Worm (Caenorhabditis elegans) whole organism, L1 larva: ENCODE results near the gene cyc-2.2.

Experiments
- C16A3.4 ChIP-seq: fragments of 150-350 bp; optimal IDR thresholded peaks from 2 replicates; lab custom pipeline; 2014; ENCODE audit warnings: missing biosample characterization, missing genetic modification characterization
- F16B12.6 ChIP-seq: fragments of 150-350 bp; optimal IDR thresholded peaks from 2 replicates; lab custom pipeline; 2014; ENCODE audit warnings: missing biosample characterization, missing genetic modification characterization
- Y116A8C.19 ChIP-seq: sonication (generic microtip); optimal IDR thresholded peaks from 2 replicates; lab custom pipeline; 2016; ENCODE audit warnings: missing compliant biosample characterization, missing genetic modification characterization, borderline replicate concordance
- aha-1 ChIP-seq: fragments of 150-350 bp; optimal IDR thresholded peaks from 2 replicates; lab custom pipeline; 2014; ENCODE audit warnings: missing biosample characterization, missing genetic modification characterization
- blmp-1 ChIP-seq: fragments of 150-350 bp; optimal IDR thresholded peaks from 2 replicates; lab custom pipeline; 2014; ENCODE audit warnings: missing biosample characterization, missing genetic modification characterization
- ceh-63 ChIP-seq: fragments of 200-800 bp; sonication (Bioruptor generic); optimal IDR thresholded peaks from 2 replicates; lab custom pipeline; 2018; ENCODE audit warnings: mild to moderate bottlenecking, missing genetic modification characterization, missing compliant biosample characterization
- ceh-82 ChIP-seq, 3 experiments: fragments of 150-350 bp in 1 of 3; sonication (generic microtip) in 2 of 3; optimal IDR thresholded peaks; 2 replicates each; lab custom pipeline; 2014 to 2017; ENCODE audit warnings: missing biosample characterization in 3 of 3, missing genetic modification characterization in 3 of 3
- ceh-88 ChIP-seq: fragments of 200-800 bp; sonication (Bioruptor generic); IDR thresholded peaks from 2 replicates; pipeline ENCODE4 v1.3.6; 2022; ENCODE audit warnings: missing genetic modification characterization, missing compliant biosample characterization
- dpl-1 ChIP-seq, 3 experiments: fragments of 150-350 bp in 2 of 3; sonication (generic microtip) in 1 of 3; optimal IDR thresholded peaks; 2 replicates each; lab custom pipeline; 2014 to 2017; ENCODE audit warnings: missing biosample characterization in 3 of 3, missing genetic modification characterization in 3 of 3, missing genetic modification reagents in 3 of 3
- dsc-1 ChIP-seq: sonication (generic microtip); optimal IDR thresholded peaks from 2 replicates; lab custom pipeline; 2016; ENCODE audit warnings: mild to moderate bottlenecking, missing genetic modification characterization, missing compliant biosample characterization
- efl-1 ChIP-seq, 4 experiments: fragments of 150-350 bp; optimal IDR thresholded peaks in 3 of 4; peaks in 1 of 4; 1 replicate in 1 of 4; 2 replicates in 3 of 4; lab custom pipeline; 2014; ENCODE audit warnings: missing biosample characterization in 2 of 4, missing genetic modification characterization in 2 of 4, missing genetic modification reagents in 2 of 4
- efl-3 ChIP-seq: fragments of 200-800 bp; sonication (Bioruptor generic); optimal IDR thresholded peaks from 2 replicates; lab custom pipeline; 2018; ENCODE audit warnings: mild to moderate bottlenecking, missing genetic modification characterization, missing compliant biosample characterization
- egl-27 ChIP-seq, 2 experiments: fragments of 150-350 bp in 1 of 2; sonication (generic microtip); optimal IDR thresholded peaks; 3 replicates each; lab custom pipeline; 2017 to 2018; ENCODE audit warnings: missing biosample characterization in 2 of 2, missing genetic modification characterization in 2 of 2, missing genetic modification reagents in 2 of 2
- elt-3 ChIP-seq, 6 experiments: fragments of 150-350 bp in 1 of 6; sonication (generic microtip); optimal IDR thresholded peaks; 2 replicates each; lab custom pipeline; 2017 to 2018; ENCODE audit warnings: missing biosample characterization in 6 of 6, missing genetic modification characterization in 6 of 6, inconsistent platforms in 1 of 6
- fkh-10 ChIP-seq: sonication (generic microtip); optimal IDR thresholded peaks from 2 replicates; lab custom pipeline; 2017; ENCODE audit warnings: missing biosample characterization, missing genetic modification reagents, missing genetic modification characterization
- fkh-4 ChIP-seq: sonication (generic microtip); optimal IDR thresholded peaks from 2 replicates; lab custom pipeline; 2016; ENCODE audit warnings: missing compliant biosample characterization, missing genetic modification characterization, borderline replicate concordance
- fos-1 ChIP-seq: fragments of 150-350 bp; optimal IDR thresholded peaks from 2 replicates; lab custom pipeline; 2014; ENCODE audit warnings: missing biosample characterization, missing genetic modification characterization
- grh-1 ChIP-seq: fragments of 200-800 bp; sonication (Bioruptor generic); IDR thresholded peaks from 2 replicates; pipeline ENCODE4 v1.3.6; 2022; ENCODE audit warnings: missing genetic modification reagents, missing genetic modification characterization, missing compliant biosample characterization
- hpl-2 ChIP-seq: fragments of 150-350 bp; optimal IDR thresholded peaks from 2 replicates; lab custom pipeline; 2014; ENCODE audit warnings: missing biosample characterization, missing genetic modification reagents, missing genetic modification characterization
- irx-1 ChIP-seq: sonication (generic microtip); optimal IDR thresholded peaks from 2 replicates; lab custom pipeline; 2016; ENCODE audit warnings: missing genetic modification characterization, missing compliant biosample characterization
- jun-1 ChIP-seq: fragments of 150-350 bp; optimal IDR thresholded peaks from 2 replicates; lab custom pipeline; 2014; ENCODE audit warnings: missing biosample characterization, missing genetic modification reagents, missing genetic modification characterization
- lin-14 ChIP-seq: fragments of 200-800 bp; sonication (Bioruptor generic); optimal IDR thresholded peaks from 2 replicates; lab custom pipeline; 2018; ENCODE audit warnings: mild to moderate bottlenecking, missing genetic modification characterization, moderate library complexity, missing compliant biosample characterization
- lin-15B ChIP-seq: fragments of 150-350 bp; sonication (generic microtip); optimal IDR thresholded peaks from 3 replicates; lab custom pipeline; 2014; ENCODE audit warnings: missing biosample characterization, missing genetic modification characterization
- lin-39 ChIP-seq: fragments of 150-350 bp; optimal IDR thresholded peaks from 2 replicates; lab custom pipeline; 2014; ENCODE audit warnings: missing biosample characterization, missing genetic modification reagents, missing genetic modification characterization
- lir-3 ChIP-seq: sonication (generic microtip); optimal IDR thresholded peaks from 2 replicates; lab custom pipeline; 2016; ENCODE audit warnings: mild to moderate bottlenecking, missing genetic modification characterization, moderate library complexity, missing compliant biosample characterization; ENCODE audit not compliant: poor library complexity
- lsy-2 ChIP-seq, 2 experiments: fragments of 150-350 bp; optimal IDR thresholded peaks; 2 replicates each; lab custom pipeline; 2014; ENCODE audit warnings: missing biosample characterization in 2 of 2, missing genetic modification characterization in 2 of 2
- mdl-1 ChIP-seq, 2 experiments: fragments of 150-350 bp; optimal IDR thresholded peaks; 2 replicates each; lab custom pipeline; 2014 to 2017; ENCODE audit warnings: missing biosample characterization in 2 of 2, missing genetic modification characterization in 2 of 2, inconsistent platforms in 1 of 2
- mef-2 ChIP-seq: fragments of 150-350 bp; optimal IDR thresholded peaks from 2 replicates; lab custom pipeline; 2014; ENCODE audit warnings: missing biosample characterization, missing genetic modification characterization
- mep-1 ChIP-seq: fragments of 150-350 bp; optimal IDR thresholded peaks from 2 replicates; lab custom pipeline; 2014; ENCODE audit warnings: missing biosample characterization, missing genetic modification characterization
- nhr-12 ChIP-seq: sonication (generic microtip); optimal IDR thresholded peaks from 2 replicates; lab custom pipeline; 2017; ENCODE audit warnings: missing biosample characterization, missing genetic modification characterization
- nhr-19 ChIP-seq: fragments of 200-800 bp; sonication (Bioruptor generic); conservative IDR thresholded peaks from 2 replicates; pipeline ENCODE4 v1.3.6; 2022; ENCODE audit warnings: missing genetic modification characterization, missing compliant biosample characterization
- nhr-20 ChIP-seq: sonication (generic microtip); optimal IDR thresholded peaks from 2 replicates; lab custom pipeline; 2016; ENCODE audit warnings: mild to moderate bottlenecking, missing genetic modification characterization, missing compliant biosample characterization
- nhr-237 ChIP-seq: fragments of 150-350 bp; optimal IDR thresholded peaks from 2 replicates; lab custom pipeline; 2014; ENCODE audit warnings: missing biosample characterization, missing genetic modification characterization
- nhr-47 ChIP-seq: sonication (generic microtip); optimal IDR thresholded peaks from 2 replicates; lab custom pipeline; 2016; ENCODE audit warnings: mild to moderate bottlenecking, missing genetic modification characterization, moderate library complexity, missing compliant biosample characterization
- nhr-71 ChIP-seq: sonication (generic microtip); optimal IDR thresholded peaks from 2 replicates; lab custom pipeline; 2016; ENCODE audit warnings: mild to moderate bottlenecking, missing genetic modification characterization, moderate library complexity, missing compliant biosample characterization
- nhr-77 ChIP-seq: fragments of 150-350 bp; optimal IDR thresholded peaks from 2 replicates; lab custom pipeline; 2014; ENCODE audit warnings: missing biosample characterization, missing genetic modification characterization
- nhr-85 ChIP-seq: sonication (generic microtip); peaks from one replicate; lab custom pipeline; 2016; ENCODE audit warnings: missing genetic modification characterization, inconsistent platforms, missing compliant biosample characterization
- pax-3 ChIP-seq: fragments of 200-800 bp; sonication (Bioruptor generic); optimal IDR thresholded peaks from 2 replicates; lab custom pipeline; 2018; ENCODE audit warnings: mild to moderate bottlenecking, missing genetic modification characterization, moderate library complexity, missing compliant biosample characterization
- pqm-1 ChIP-seq: sonication (generic microtip); optimal IDR thresholded peaks from 3 replicates; lab custom pipeline; 2017; ENCODE audit warnings: missing biosample characterization, missing genetic modification characterization
- rnt-1 ChIP-seq: sonication (generic microtip); optimal IDR thresholded peaks from 2 replicates; lab custom pipeline; 2016; ENCODE audit warnings: mild to moderate bottlenecking, missing genetic modification characterization, moderate library complexity, missing compliant biosample characterization
- sptf-1 ChIP-seq: fragments of 150-350 bp; optimal IDR thresholded peaks from 2 replicates; lab custom pipeline; 2014; ENCODE audit warnings: missing biosample characterization, missing genetic modification characterization
- swsn-7 ChIP-seq: sonication (generic microtip); optimal IDR thresholded peaks from 2 replicates; lab custom pipeline; 2016; ENCODE audit warnings: missing genetic modification characterization, missing compliant biosample characterization
- tbx-2 ChIP-seq: sonication (generic microtip); optimal IDR thresholded peaks from 2 replicates; lab custom pipeline; 2016; ENCODE audit warnings: missing genetic modification characterization, missing compliant biosample characterization
- tlp-1 ChIP-seq: fragments of 150-350 bp; optimal IDR thresholded peaks from 2 replicates; lab custom pipeline; 2014; ENCODE audit warnings: missing biosample characterization, missing genetic modification characterization
- unc-130 ChIP-seq: fragments of 150-350 bp; optimal IDR thresholded peaks from 2 replicates; lab custom pipeline; 2017; ENCODE audit warnings: missing biosample characterization, missing genetic modification characterization, inconsistent platforms
- unc-30 ChIP-seq: sonication (generic microtip); optimal IDR thresholded peaks from 2 replicates; lab custom pipeline; 2017; ENCODE audit warnings: missing biosample characterization, missing genetic modification characterization
- unc-62 ChIP-seq: fragments of 150-350 bp; optimal IDR thresholded peaks from 2 replicates; lab custom pipeline; 2014; ENCODE audit warnings: missing biosample characterization, missing genetic modification reagents, missing genetic modification characterization

The cyc-2.2 gene

ce11 chrV:12637238-12637690 is 25.2 kb upstream of the cyc-2.2 start, which contains the start of gene F56H9.2 (continued):
- TF ChIP-seq egl-27 (tag; optimal IDR thresholded peaks at IDR 0.05; lab: Kevin White, UChicago) = peak; percentile 66 to 72
- no peak for TF ChIP-seq sptf-1 (tag; lab: Kevin White, UChicago)
- no peak for TF ChIP-seq Y116A8C.19
- peak; percentile 76 for TF ChIP-seq blmp-1
- TF ChIP-seq tbx-2 (tag; lab: Kevin White, UChicago) = peak; percentile 83
- no peak for TF ChIP-seq ceh-63
- no peak for TF ChIP-seq lin-15B (tag; lab: Kevin White, UChicago)
- TF ChIP-seq mdl-1 (tag; optimal IDR thresholded peaks at IDR 0.05; lab: Kevin White, UChicago) = peak in 1 of 2 experiments; percentile 96
- TF ChIP-seq rnt-1 (tag; lab: Kevin White, UChicago) = peak; percentile 88
- peak; percentile 24 to 34 (median 29) for TF ChIP-seq dpl-1 (GFP tag; optimal IDR thresholded peaks at IDR 0.05; lab: Kevin White, UChicago)
- peak; percentile 72 for TF ChIP-seq mep-1 (tag; lab: Kevin White, UChicago)
- TF ChIP-seq unc-130 (tag; lab: Kevin White, UChicago) = peak; percentile 94
- no peak for TF ChIP-seq efl-3 (GFP tag; lab: Kevin White, UChicago)
- TF ChIP-seq grh-1 (GFP tag; lab: Robert Waterston, UW) = peak; percentile 69
- TF ChIP-seq nhr-77 = peak; percentile 58
- peak; percentile 83 for TF ChIP-seq pax-3 (tag; lab: Kevin White, UChicago)
- TF ChIP-seq hpl-2 (GFP tag; lab: Kevin White, UChicago) = no peak
- peak; percentile 62 for TF ChIP-seq jun-1 (tag; lab: Kevin White, UChicago)
- TF ChIP-seq lin-14 (GFP tag; lab: Kevin White, UChicago) = peak; percentile 96
- TF ChIP-seq nhr-19 (GFP tag; lab: Robert Waterston, UW) = peak; percentile 94
- no peak for TF ChIP-seq tlp-1
- peak; percentile 42 for TF ChIP-seq pqm-1 (tag; lab: Kevin White, UChicago)
- TF ChIP-seq lir-3 (tag; lab: Kevin White, UChicago) = peak; percentile 46
- TF ChIP-seq unc-30 (tag; lab: Kevin White, UChicago) = no peak
- no peak for TF ChIP-seq nhr-237 (tag; lab: Kevin White, UChicago)
- no peak for TF ChIP-seq F16B12.6
- TF ChIP-seq swsn-7 = peak; percentile 74
- no peak for TF ChIP-seq nhr-12 (tag; lab: Kevin White, UChicago)
- peak in 2 of 3 experiments; percentile 7 to 51 for TF ChIP-seq ceh-82 (tag; optimal IDR thresholded peaks at IDR 0.05; lab: Kevin White, UChicago)
- no peak for TF ChIP-seq aha-1 (tag; lab: Kevin White, UChicago)
- peak; percentile 59 for TF ChIP-seq irx-1
- TF ChIP-seq, all 84 proteins: peak for 43

- peak; percentile 27 for TF ChIP-seq swsn-7
- TF ChIP-seq nhr-85 (tag; lab: Kevin White, UChicago) = peak; percentile 85
- TF ChIP-seq mef-2 (tag; lab: Kevin White, UChicago) = peak; percentile 60
- no peak for TF ChIP-seq tlp-1
- peak; percentile 91 for TF ChIP-seq nhr-71
- TF ChIP-seq unc-130 (tag; lab: Kevin White, UChicago) = peak; percentile 27
- TF ChIP-seq nhr-19 (GFP tag; lab: Robert Waterston, UW) = peak; percentile 83
- TF ChIP-seq mdl-1 (tag; optimal IDR thresholded peaks at IDR 0.05; lab: Kevin White, UChicago) = peak in 1 of 2 experiments; percentile 3
- TF ChIP-seq fkh-4 (tag; lab: Kevin White, UChicago) = peak; percentile 78
- peak; percentile 22 to 49 for TF ChIP-seq lsy-2 (tag; optimal IDR thresholded peaks at IDR 0.05; lab: Kevin White, UChicago)
- TF ChIP-seq irx-1 = peak; percentile 15
- peak; percentile 82 for TF ChIP-seq nhr-20 (tag; lab: Kevin White, UChicago)
- TF ChIP-seq aha-1 (tag; lab: Kevin White, UChicago) = peak; percentile 33
- TF ChIP-seq tbx-2 (tag; lab: Kevin White, UChicago) = peak; percentile 21
- peak; percentile 54 for TF ChIP-seq lin-39 (tag; lab: Kevin White, UChicago)
- peak; percentile 54 for TF ChIP-seq blmp-1
- peak; percentile 87 for TF ChIP-seq lin-14 (GFP tag; lab: Kevin White, UChicago)
- TF ChIP-seq rnt-1 (tag; lab: Kevin White, UChicago) = peak; percentile 88
- TF ChIP-seq dsc-1 = peak; percentile 93
- peak in 2 of 6 experiments; percentile 13 to 39 for TF ChIP-seq elt-3 (tag; optimal IDR thresholded peaks at IDR 0.05; lab: Kevin White, UChicago)
- TF ChIP-seq dpl-1 (GFP tag; optimal IDR thresholded peaks at IDR 0.05; lab: Kevin White, UChicago) = no peak
- no peak for TF ChIP-seq fos-1 (tag; lab: Kevin White, UChicago)
- peak; percentile 12 for TF ChIP-seq nhr-47 (tag; lab: Kevin White, UChicago)
- TF ChIP-seq ceh-88 (GFP tag; lab: Robert Waterston, UW) = no peak
- no peak for TF ChIP-seq efl-1 (optimal IDR thresholded peaks at IDR 0.05; lab: Kevin White, UChicago)
- TF ChIP-seq efl-1 (GFP tag; optimal IDR thresholded peaks at IDR 0.05 in 1 of 2; lab: Kevin White, UChicago) = peak in 1 of 2 experiments; percentile 36
- TF ChIP-seq fkh-10 (GFP tag; lab: Kevin White, UChicago) = no peak
- TF ChIP-seq C16A3.4 (tag; lab: Kevin White, UChicago) = peak; percentile 23
- no peak for TF ChIP-seq nhr-237 (tag; lab: Kevin White, UChicago)
- no peak for TF ChIP-seq unc-62 (GFP tag; lab: Kevin White, UChicago)
These were observed 24.2 kb upstream of the cyc-2.2 start for ce11 chrV:12636248-12636647.
